Worm (Caenorhabditis elegans) whole organism, L1 larva: Measurements from ENCODE around the gene F36D4.6.

ENCODE experiments used
- C16A3.4 ChIP-seq: fragments of 150-350 bp; optimal IDR thresholded peaks from 2 replicates; lab custom pipeline; 2014; ENCODE audit warnings: missing biosample characterization, missing genetic modification characterization
- aha-1 ChIP-seq: fragments of 150-350 bp; optimal IDR thresholded peaks from 2 replicates; lab custom pipeline; 2014; ENCODE audit warnings: missing biosample characterization, missing genetic modification characterization
- alr-1 ChIP-seq: fragments of 200-800 bp; sonication (Bioruptor generic); optimal IDR thresholded peaks from 2 replicates; lab custom pipeline; 2018; ENCODE audit warnings: borderline replicate concordance, mild to moderate bottlenecking, missing genetic modification characterization, missing compliant biosample characterization
- blmp-1 ChIP-seq: fragments of 150-350 bp; optimal IDR thresholded peaks from 2 replicates; lab custom pipeline; 2014; ENCODE audit warnings: missing biosample characterization, missing genetic modification characterization
- ceh-90 ChIP-seq: sonication (generic microtip); optimal IDR thresholded peaks from 2 replicates; lab custom pipeline; 2016; ENCODE audit warnings: missing genetic modification characterization, missing compliant biosample characterization
- dpl-1 ChIP-seq, 3 experiments: fragments of 150-350 bp in 2 of 3; sonication (generic microtip) in 1 of 3; optimal IDR thresholded peaks; 2 replicates each; lab custom pipeline; 2014 to 2017; ENCODE audit warnings: missing biosample characterization in 3 of 3, missing genetic modification characterization in 3 of 3, missing genetic modification reagents in 3 of 3
- dsc-1 ChIP-seq: sonication (generic microtip); optimal IDR thresholded peaks from 2 replicates; lab custom pipeline; 2016; ENCODE audit warnings: mild to moderate bottlenecking, missing genetic modification characterization, missing compliant biosample characterization
- efl-1 ChIP-seq, 4 experiments: fragments of 150-350 bp; optimal IDR thresholded peaks in 3 of 4; peaks in 1 of 4; 1 replicate in 1 of 4; 2 replicates in 3 of 4; lab custom pipeline; 2014; ENCODE audit warnings: missing biosample characterization in 2 of 4, missing genetic modification characterization in 2 of 4, missing genetic modification reagents in 2 of 4
- egl-27 ChIP-seq, 2 experiments: fragments of 150-350 bp in 1 of 2; sonication (generic microtip); optimal IDR thresholded peaks; 3 replicates each; lab custom pipeline; 2017 to 2018; ENCODE audit warnings: missing biosample characterization in 2 of 2, missing genetic modification characterization in 2 of 2, missing genetic modification reagents in 2 of 2
- fkh-10 ChIP-seq: sonication (generic microtip); optimal IDR thresholded peaks from 2 replicates; lab custom pipeline; 2017; ENCODE audit warnings: missing biosample characterization, missing genetic modification reagents, missing genetic modification characterization
- fos-1 ChIP-seq: fragments of 150-350 bp; optimal IDR thresholded peaks from 2 replicates; lab custom pipeline; 2014; ENCODE audit warnings: missing biosample characterization, missing genetic modification characterization
- grh-1 ChIP-seq: fragments of 200-800 bp; sonication (Bioruptor generic); IDR thresholded peaks from 2 replicates; pipeline ENCODE4 v1.3.6; 2022; ENCODE audit warnings: missing genetic modification reagents, missing genetic modification characterization, missing compliant biosample characterization
- hlh-4 ChIP-seq: sonication (generic microtip); optimal IDR thresholded peaks from 2 replicates; lab custom pipeline; 2016; ENCODE audit warnings: mild to moderate bottlenecking, missing genetic modification characterization, missing compliant biosample characterization
- hpl-2 ChIP-seq: fragments of 150-350 bp; optimal IDR thresholded peaks from 2 replicates; lab custom pipeline; 2014; ENCODE audit warnings: missing biosample characterization, missing genetic modification reagents, missing genetic modification characterization
- lin-13 ChIP-seq: fragments of 150-350 bp; optimal IDR thresholded peaks from 2 replicates; lab custom pipeline; 2014; ENCODE audit warnings: missing biosample characterization, missing genetic modification reagents, missing genetic modification characterization
- lin-14 ChIP-seq: fragments of 200-800 bp; sonication (Bioruptor generic); optimal IDR thresholded peaks from 2 replicates; lab custom pipeline; 2018; ENCODE audit warnings: mild to moderate bottlenecking, missing genetic modification characterization, moderate library complexity, missing compliant biosample characterization
- lin-35 ChIP-seq, 2 experiments: fragments of 150-350 bp; optimal IDR thresholded peaks; 2 replicates each; lab custom pipeline; 2014; ENCODE audit warnings: missing biosample characterization in 2 of 2, missing genetic modification characterization in 2 of 2, missing genetic modification reagents in 2 of 2
- lir-3 ChIP-seq: sonication (generic microtip); optimal IDR thresholded peaks from 2 replicates; lab custom pipeline; 2016; ENCODE audit warnings: mild to moderate bottlenecking, missing genetic modification characterization, moderate library complexity, missing compliant biosample characterization; ENCODE audit not compliant: poor library complexity
- lsy-2 ChIP-seq, 2 experiments: fragments of 150-350 bp; optimal IDR thresholded peaks; 2 replicates each; lab custom pipeline; 2014; ENCODE audit warnings: missing biosample characterization in 2 of 2, missing genetic modification characterization in 2 of 2
- mab-9 ChIP-seq: fragments of 200-800 bp; sonication (Bioruptor generic); IDR thresholded peaks from 2 replicates; pipeline ENCODE4 v1.3.6; 2022; ENCODE audit warnings: missing genetic modification reagents, missing genetic modification characterization, missing compliant biosample characterization
- mef-2 ChIP-seq: fragments of 150-350 bp; optimal IDR thresholded peaks from 2 replicates; lab custom pipeline; 2014; ENCODE audit warnings: missing biosample characterization, missing genetic modification characterization
- nhr-11 ChIP-seq: fragments of 150-350 bp; optimal IDR thresholded peaks from 2 replicates; lab custom pipeline; 2014; ENCODE audit warnings: missing biosample characterization, missing genetic modification characterization
- nhr-19 ChIP-seq: fragments of 200-800 bp; sonication (Bioruptor generic); conservative IDR thresholded peaks from 2 replicates; pipeline ENCODE4 v1.3.6; 2022; ENCODE audit warnings: missing genetic modification characterization, missing compliant biosample characterization
- nhr-20 ChIP-seq: sonication (generic microtip); optimal IDR thresholded peaks from 2 replicates; lab custom pipeline; 2016; ENCODE audit warnings: mild to moderate bottlenecking, missing genetic modification characterization, missing compliant biosample characterization
- nhr-47 ChIP-seq: sonication (generic microtip); optimal IDR thresholded peaks from 2 replicates; lab custom pipeline; 2016; ENCODE audit warnings: mild to moderate bottlenecking, missing genetic modification characterization, moderate library complexity, missing compliant biosample characterization
- nhr-84 ChIP-seq: sonication (generic microtip); optimal IDR thresholded peaks from 2 replicates; lab custom pipeline; 2017; ENCODE audit warnings: missing biosample characterization, missing genetic modification characterization
- pag-3 ChIP-seq: sonication (generic microtip); optimal IDR thresholded peaks from 2 replicates; lab custom pipeline; 2017; ENCODE audit warnings: missing genetic modification characterization, mild to moderate bottlenecking, missing compliant biosample characterization, antibody characterized with exemption, borderline replicate concordance; ENCODE audit not compliant: insufficient read depth
- pax-3 ChIP-seq: fragments of 200-800 bp; sonication (Bioruptor generic); optimal IDR thresholded peaks from 2 replicates; lab custom pipeline; 2018; ENCODE audit warnings: mild to moderate bottlenecking, missing genetic modification characterization, moderate library complexity, missing compliant biosample characterization
- rnt-1 ChIP-seq: sonication (generic microtip); optimal IDR thresholded peaks from 2 replicates; lab custom pipeline; 2016; ENCODE audit warnings: mild to moderate bottlenecking, missing genetic modification characterization, moderate library complexity, missing compliant biosample characterization
- sptf-1 ChIP-seq: fragments of 150-350 bp; optimal IDR thresholded peaks from 2 replicates; lab custom pipeline; 2014; ENCODE audit warnings: missing biosample characterization, missing genetic modification characterization
- swsn-7 ChIP-seq: sonication (generic microtip); optimal IDR thresholded peaks from 2 replicates; lab custom pipeline; 2016; ENCODE audit warnings: missing genetic modification characterization, missing compliant biosample characterization
- tlp-1 ChIP-seq: fragments of 150-350 bp; optimal IDR thresholded peaks from 2 replicates; lab custom pipeline; 2014; ENCODE audit warnings: missing biosample characterization, missing genetic modification characterization
- unc-30 ChIP-seq: sonication (generic microtip); optimal IDR thresholded peaks from 2 replicates; lab custom pipeline; 2017; ENCODE audit warnings: missing biosample characterization, missing genetic modification characterization
- unc-86 ChIP-seq: sonication (generic microtip); optimal IDR thresholded peaks from 2 replicates; lab custom pipeline; 2016; ENCODE audit warnings: missing genetic modification characterization, missing compliant biosample characterization
- unc-98 ChIP-seq: fragments of 200-800 bp; sonication (Bioruptor generic); IDR thresholded peaks from 2 replicates; pipeline ENCODE4 v1.3.6; 2022; ENCODE audit warnings: missing genetic modification characterization, missing compliant biosample characterization
- vab-15 ChIP-seq: sonication (generic microtip); optimal IDR thresholded peaks from 2 replicates; lab custom pipeline; 2017; ENCODE audit warnings: missing genotype, mild to moderate bottlenecking, missing genetic modification characterization, missing compliant biosample characterization
- zip-4 ChIP-seq: fragments of 200-800 bp; sonication (Bioruptor generic); optimal IDR thresholded peaks from 2 replicates; lab custom pipeline; 2018; ENCODE audit warnings: mild to moderate bottlenecking, missing genetic modification characterization, moderate library complexity, missing compliant biosample characterization

F36D4.6 gene

ce11 chrV:9391959-9392358, 35.0 kb downstream of the F36D4.6 start (continued):
- TF ChIP-seq lin-13 (GFP tag; lab: Kevin White, UChicago) (no peak), egl-27 (tag; optimal IDR thresholded peaks at IDR 0.05; lab: Kevin White, UChicago) (no peak), unc-30 (tag; lab: Kevin White, UChicago) (no peak), alr-1 (tag; lab: Kevin White, UChicago) (no peak), ceh-90 (tag; lab: Kevin White, UChicago) (no peak), pax-3 (tag; lab: Kevin White, UChicago) (no peak), unc-98 (GFP tag; lab: Robert Waterston, UW) (no peak), grh-1 (0 out of 2 replicates have a peak, but pooled peaks have one; percentile 15), lsy-2 (tag; optimal IDR thresholded peaks at IDR 0.05; lab: Kevin White, UChicago) (no peak), fos-1 (tag; lab: Kevin White, UChicago) (no peak), swsn-7 (tag; lab: Kevin White, UChicago) (no peak), nhr-11 (no peak), zip-4 (GFP tag; lab: Kevin White, UChicago) (no peak), dpl-1 (GFP tag; optimal IDR thresholded peaks at IDR 0.05; lab: Kevin White, UChicago) (no peak), nhr-19 (GFP tag; lab: Robert Waterston, UW) (peak; percentile 36; the same call in 1 of the 2 replicates), lin-14 (GFP tag; lab: Kevin White, UChicago) (peak; percentile 20), rnt-1 (peak; percentile 47), mab-9 (no peak), aha-1 (tag; lab: Kevin White, UChicago) (no peak), pag-3 (tag; lab: Kevin White, UChicago) (no peak), nhr-84 (tag; lab: Kevin White, UChicago) (no peak), lin-35 (GFP tag; optimal IDR thresholded peaks at IDR 0.05; lab: Kevin White, UChicago) (no peak), C16A3.4 (tag; lab: Kevin White, UChicago) (no peak), efl-1 (optimal IDR thresholded peaks at IDR 0.05; lab: Kevin White, UChicago) (peak in 1 of 2 experiments; percentile 25), efl-1 (GFP tag; optimal IDR thresholded peaks at IDR 0.05 in 1 of 2; lab: Kevin White, UChicago) (no peak), hpl-2 (GFP tag; lab: Kevin White, UChicago) (no peak), unc-86 (no peak), dsc-1 (no peak)

- TF ChIP-seq efl-1 (optimal IDR thresholded peaks at IDR 0.05; lab: Kevin White, UChicago): no peak
- TF ChIP-seq efl-1 (GFP tag; optimal IDR thresholded peaks at IDR 0.05 in 1 of 2; lab: Kevin White, UChicago): peak in 1 of 2 experiments; percentile 45
- no peak for TF ChIP-seq fkh-10 (GFP tag; lab: Kevin White, UChicago)
- no peak for TF ChIP-seq lin-35 (GFP tag; optimal IDR thresholded peaks at IDR 0.05; lab: Kevin White, UChicago)
- TF ChIP-seq pax-3 (tag; lab: Kevin White, UChicago): no peak
- TF ChIP-seq, all 84 proteins: peak for 1
Measured at ce11 chrV:9386143-9386542, 40.8 kb downstream of the F36D4.6 start, which contains the start of gene hum-2. Gene hum-2, plus strand, starts transcription at chrV:9386175.

DNA sequence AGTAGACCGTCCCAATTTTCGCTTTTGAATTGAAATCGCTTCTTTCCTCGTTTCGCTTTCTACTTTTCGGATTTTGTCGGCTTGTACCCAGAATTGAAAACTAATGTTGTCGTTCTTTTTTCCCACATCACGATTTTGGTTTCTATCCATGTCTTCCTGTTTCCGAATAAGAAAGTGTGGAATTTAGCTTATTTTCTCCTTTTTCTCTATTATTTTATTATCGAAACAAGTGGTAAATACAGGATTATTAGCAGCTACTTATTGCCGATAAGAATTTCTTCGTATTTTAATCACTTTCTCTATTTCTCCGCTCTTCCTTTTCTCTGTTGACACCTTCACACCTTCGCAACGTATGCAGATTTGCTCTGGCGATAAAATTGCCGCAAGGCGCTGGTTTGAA, 42.0 kb downstream of the F36D4.6 start:
- TF ChIP-seq efl-1 (optimal IDR thresholded peaks at IDR 0.05; lab: Kevin White, UChicago) (no peak), efl-1 (GFP tag; optimal IDR thresholded peaks at IDR 0.05 in 1 of 2; lab: Kevin White, UChicago) (peak in 1 of 2 experiments; percentile 62), C16A3.4 (tag; lab: Kevin White, UChicago) (no peak), blmp-1 (peak; percentile 25)

- TF ChIP-seq nhr-47 (tag; lab: Kevin White, UChicago): no peak
- no peak for TF ChIP-seq tlp-1
- TF ChIP-seq mef-2 (tag; lab: Kevin White, UChicago): no peak
- no peak for TF ChIP-seq rnt-1
- no peak for TF ChIP-seq nhr-20 (tag; lab: Kevin White, UChicago)
- no peak for TF ChIP-seq vab-15 (tag; lab: Kevin White, UChicago)
- TF ChIP-seq hlh-4 (tag; lab: Kevin White, UChicago): no peak
- TF ChIP-seq lir-3 (tag; lab: Kevin White, UChicago): no peak
- TF ChIP-seq sptf-1 (tag; lab: Kevin White, UChicago): no peak
Measured at ce11 chrV:9384359-9384758, 42.6 kb downstream of the F36D4.6 start.
